Worm (Caenorhabditis elegans) whole organism, L1 larva: ENCODE data around the gene nhr-283.
"Not testable (repeated sequence)": the region's sequence is repeated elsewhere in the genome, so short reads cannot be mapped to it uniquely, and the experiment has no call there.

Experiments used
- fkh-10 ChIP-seq: sonication (generic microtip); optimal IDR thresholded peaks from 2 replicates; lab custom pipeline; 2017; ENCODE audit warnings: missing biosample characterization, missing genetic modification reagents, missing genetic modification characterization
- grh-1 ChIP-seq: fragments of 200-800 bp; sonication (Bioruptor generic); IDR thresholded peaks from 2 replicates; pipeline ENCODE4 v1.3.6; 2022; ENCODE audit warnings: missing genetic modification reagents, missing genetic modification characterization, missing compliant biosample characterization
- lin-13 ChIP-seq: fragments of 150-350 bp; optimal IDR thresholded peaks from 2 replicates; lab custom pipeline; 2014; ENCODE audit warnings: missing biosample characterization, missing genetic modification reagents, missing genetic modification characterization
- lin-15B ChIP-seq: fragments of 150-350 bp; sonication (generic microtip); optimal IDR thresholded peaks from 3 replicates; lab custom pipeline; 2014; ENCODE audit warnings: missing biosample characterization, missing genetic modification characterization
- nhr-237 ChIP-seq: fragments of 150-350 bp; optimal IDR thresholded peaks from 2 replicates; lab custom pipeline; 2014; ENCODE audit warnings: missing biosample characterization, missing genetic modification characterization
- pqm-1 ChIP-seq: sonication (generic microtip); optimal IDR thresholded peaks from 3 replicates; lab custom pipeline; 2017; ENCODE audit warnings: missing biosample characterization, missing genetic modification characterization
- snu-23 ChIP-seq: sonication (generic microtip); optimal IDR thresholded peaks from 2 replicates; lab custom pipeline; 2016; ENCODE audit warnings: missing genetic modification characterization, missing compliant biosample characterization
- sox-4 ChIP-seq: sonication (generic microtip); optimal IDR thresholded peaks from 2 replicates; lab custom pipeline; 2016; ENCODE audit warnings: missing genetic modification characterization, missing compliant biosample characterization
- vab-15 ChIP-seq: sonication (generic microtip); optimal IDR thresholded peaks from 2 replicates; lab custom pipeline; 2017; ENCODE audit warnings: missing genotype, mild to moderate bottlenecking, missing genetic modification characterization, missing compliant biosample characterization
- zag-1 ChIP-seq: fragments of 150-350 bp; optimal IDR thresholded peaks from 2 replicates; lab custom pipeline; 2014; ENCODE audit warnings: missing biosample characterization, missing genetic modification characterization

ce11 chrV:15811982-15812381 is 35.4 kb upstream of the nhr-283 start, which contains the start of gene nhr-282:
- TF ChIP-seq grh-1 (GFP tag; lab: Robert Waterston, UW); lin-13 (GFP tag; lab: Kevin White, UChicago); sox-4 (tag; lab: Kevin White, UChicago); zag-1 (tag; lab: Kevin White, UChicago); pqm-1 (tag; lab: Kevin White, UChicago); lin-15B (tag; lab: Kevin White, UChicago); vab-15 (tag; lab: Kevin White, UChicago); nhr-237 (tag; lab: Kevin White, UChicago); snu-23; fkh-10 (GFP tag; lab: Kevin White, UChicago): not testable (repeated sequence)
